Fruit fly (Drosophila melanogaster): Measurements from ENCODE around the gene CG15431.
A peak's percentile ranks its signal among the peaks of the same experiment; 100 is the strongest.

DNA sequence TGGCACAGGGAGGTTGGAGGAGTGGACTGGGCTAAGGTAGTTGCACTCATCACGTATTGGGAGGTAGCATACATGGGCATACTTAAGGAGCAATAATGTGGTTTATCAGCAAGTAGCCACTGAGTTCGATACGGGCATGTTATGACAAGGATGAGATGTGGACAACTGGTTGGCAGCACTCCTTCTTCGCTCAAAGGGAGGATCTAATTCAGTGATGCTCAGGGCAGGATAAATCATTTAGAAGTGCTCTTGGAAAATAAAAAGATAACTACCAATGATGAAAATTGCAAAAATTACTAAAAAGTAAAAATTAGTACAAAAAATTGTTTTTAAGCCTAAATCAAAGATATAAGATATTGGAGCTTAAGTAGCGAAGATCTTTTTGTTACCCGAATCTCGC, 80.2 kb downstream of the CG15431 start:
- TF ChIP-seq achi (GFP tag; optimal IDR thresholded peaks at IDR 0.05) (no peak), CG11902 (GFP tag; optimal IDR thresholded peaks at IDR 0.05) (no peak), Sox14 (GFP tag; optimal IDR thresholded peaks at IDR 0.05) (peak; percentile 30), CG6163 (GFP tag; IDR thresholded peaks at IDR 0.05) (0 out of 3 replicates have a peak, but pooled peaks have one; percentile 5), net (GFP tag; optimal IDR thresholded peaks at IDR 0.05) (no peak), Blimp-1 (GFP tag; optimal IDR thresholded peaks at IDR 0.05) (no peak), Sox15 (GFP tag; optimal IDR thresholded peaks at IDR 0.05) (no peak), topi (GFP tag; optimal IDR thresholded peaks at IDR 0.05) (no peak), OdsH (GFP tag; optimal IDR thresholded peaks at IDR 0.05) (no peak), CG10631 (GFP tag; optimal IDR thresholded peaks at IDR 0.05) (no peak), lz (GFP tag; optimal IDR thresholded peaks at IDR 0.05) (no peak), CG6792 (GFP tag; optimal IDR thresholded peaks at IDR 0.05) (no peak), CG9139 (GFP tag; optimal IDR thresholded peaks at IDR 0.05) (no peak)

Measured in whole organism, prepupa.